Worm (Caenorhabditis elegans): ENCODE measurements around the gene srt-6.

srt-6 gene

DNA sequence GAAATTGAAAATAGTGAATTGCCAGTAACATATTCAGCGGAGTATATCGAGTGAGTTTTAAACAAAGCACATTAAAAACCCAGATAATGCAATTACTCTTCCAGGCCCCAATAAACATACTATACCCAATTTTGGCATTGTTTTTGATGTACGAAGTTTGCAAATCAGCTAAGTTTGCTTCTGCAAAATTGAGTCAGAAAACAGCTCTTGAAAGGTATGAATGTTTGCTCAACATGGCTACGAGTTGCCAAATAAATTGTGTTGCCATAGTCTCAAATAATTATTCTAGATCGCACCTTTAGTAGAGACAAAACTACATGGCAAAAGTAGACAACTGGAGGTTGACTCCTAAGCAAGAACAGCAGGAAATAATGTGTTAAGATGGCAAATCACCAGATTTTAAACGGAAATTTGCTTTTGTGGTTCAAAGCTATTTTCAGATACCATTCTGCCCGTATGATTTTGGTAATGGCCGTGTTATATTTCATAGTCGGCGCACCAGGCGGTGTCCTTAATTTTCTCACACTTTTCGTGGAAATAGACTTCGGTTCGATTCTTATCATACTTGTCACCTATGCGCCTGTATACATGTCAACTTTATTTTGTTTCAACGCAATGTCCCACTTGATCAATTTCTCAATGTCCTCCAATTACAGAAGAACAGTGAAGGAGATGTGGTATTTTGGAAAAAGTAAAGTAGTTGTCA is 24.0 kb upstream of the srt-6 start:
- no peak for TF ChIP-seq nhr-25 (tag; optimal IDR thresholded peaks at IDR 0.05)
- no peak for TF ChIP-seq aly-2 (tag; optimal IDR thresholded peaks at IDR 0.05)
- TF ChIP-seq nhr-6 (tag; optimal IDR thresholded peaks at IDR 0.05): no peak
- TF ChIP-seq F13H6.1 (tag; optimal IDR thresholded peaks at IDR 0.05): no peak
- TF ChIP-seq elt-1 (tag; optimal IDR thresholded peaks at IDR 0.05): no peak
- no peak for TF ChIP-seq dmd-4 (tag; optimal IDR thresholded peaks at IDR 0.05)
- peak; percentile 82 for TF ChIP-seq ama-1 (optimal IDR thresholded peaks at IDR 0.05)
- no peak for TF ChIP-seq elt-3 (tag; optimal IDR thresholded peaks at IDR 0.05)
- no peak for TF ChIP-seq ceh-16 (tag; optimal IDR thresholded peaks at IDR 0.05)
- no peak for TF ChIP-seq nhr-237 (tag; optimal IDR thresholded peaks at IDR 0.05)
- no peak for TF ChIP-seq ztf-11 (tag; optimal IDR thresholded peaks at IDR 0.05)
- no peak for TF ChIP-seq sem-4 (tag; optimal IDR thresholded peaks at IDR 0.05)
- no peak for TF ChIP-seq lsy-2 (tag; optimal IDR thresholded peaks at IDR 0.05)
- no peak for TF ChIP-seq skn-1 (tag; optimal IDR thresholded peaks at IDR 0.05)
- no peak for TF ChIP-seq sma-9 (GFP tag; optimal IDR thresholded peaks at IDR 0.05)
- TF ChIP-seq sma-9 (tag; optimal IDR thresholded peaks at IDR 0.05): no peak
- TF ChIP-seq sma-3 (GFP tag; optimal IDR thresholded peaks at IDR 0.05): no peak
- TF ChIP-seq ztf-4 (tag; optimal IDR thresholded peaks at IDR 0.05): peak; percentile 45
- no peak for TF ChIP-seq ztf-1 (GFP tag; conservative IDR thresholded peaks at IDR 0.05)
- TF ChIP-seq mab-5 (tag; optimal IDR thresholded peaks at IDR 0.05): no peak
- TF ChIP-seq lin-39 (tag; optimal IDR thresholded peaks at IDR 0.05): no peak
- TF ChIP-seq egl-27 (tag; optimal IDR thresholded peaks at IDR 0.05): no peak
- TF ChIP-seq unc-39 (tag; optimal IDR thresholded peaks at IDR 0.05): no peak
- no peak for TF ChIP-seq alr-1 (tag; optimal IDR thresholded peaks at IDR 0.05)
- no peak for TF ChIP-seq mdl-1 (tag; optimal IDR thresholded peaks at IDR 0.05)
- no peak for TF ChIP-seq R02D3.7 (tag; optimal IDR thresholded peaks at IDR 0.05)
- peak; percentile 10 for TF ChIP-seq nhr-129 (tag; optimal IDR thresholded peaks at IDR 0.05)
- TF ChIP-seq nhr-21 (tag; optimal IDR thresholded peaks at IDR 0.05): peak; percentile 33
- TF ChIP-seq nhr-77 (tag; optimal IDR thresholded peaks at IDR 0.05): no peak
- no peak for TF ChIP-seq gmeb-1 (tag; optimal IDR thresholded peaks at IDR 0.05)
- no peak for TF ChIP-seq nhr-12 (tag; optimal IDR thresholded peaks at IDR 0.05)
- no peak for TF ChIP-seq lin-13 (GFP tag; optimal IDR thresholded peaks at IDR 0.05)
- TF ChIP-seq ceh-82 (tag; optimal IDR thresholded peaks at IDR 0.05): no peak
- TF ChIP-seq blmp-1 (tag; optimal IDR thresholded peaks at IDR 0.05; ENCODE audit: insufficient read depth): no peak
- no peak for TF ChIP-seq peb-1 (tag; optimal IDR thresholded peaks at IDR 0.05)
- TF ChIP-seq nhr-23 (tag; optimal IDR thresholded peaks at IDR 0.05): no peak

DNA sequence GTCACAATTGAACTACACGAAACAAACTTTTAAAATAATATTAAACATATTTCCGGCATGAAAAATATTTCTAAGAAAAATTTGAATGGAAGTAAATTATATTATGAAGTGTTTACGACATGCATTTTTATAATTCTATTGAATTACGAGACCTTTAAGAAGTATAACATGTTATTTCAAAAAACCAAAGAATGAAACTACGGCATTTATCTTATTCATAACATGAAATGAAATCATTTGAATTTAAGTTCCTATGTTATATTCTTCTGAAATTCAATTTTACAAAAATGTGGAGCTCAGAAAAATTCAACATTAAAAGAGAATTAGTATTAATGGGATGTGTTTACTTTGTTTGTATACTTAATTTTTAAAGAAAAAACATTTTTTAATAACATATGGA is 22.4 kb upstream of the srt-6 start, which contains the start of gene srw-71:
Gene srw-71, minus strand, starts transcription at position 101 of the 400 bp plus-strand sequence.
- no peak for TF ChIP-seq ama-1 (optimal IDR thresholded peaks at IDR 0.05)
- TF ChIP-seq mab-5 (tag; optimal IDR thresholded peaks at IDR 0.05): no peak

DNA sequence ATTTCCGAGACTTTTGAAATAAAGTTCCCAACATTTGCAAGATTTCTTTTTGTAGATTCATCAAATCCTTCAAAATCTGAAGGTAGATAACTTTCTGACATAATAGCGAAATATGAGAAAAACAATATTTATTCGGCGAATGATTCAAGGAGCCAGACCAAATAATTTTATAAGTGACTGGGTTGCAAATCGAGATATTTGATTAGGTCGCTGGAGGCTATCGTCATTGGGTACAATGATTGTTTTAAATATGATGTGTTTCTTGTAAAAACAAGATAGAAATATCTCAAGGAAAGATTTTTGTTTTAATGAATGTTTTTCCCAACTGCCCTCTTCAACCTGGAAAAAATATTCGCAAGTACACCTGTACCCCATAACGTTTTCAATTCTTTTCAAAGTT is 20.3 kb upstream of the srt-6 start, which contains the start of gene srw-69:
Gene srw-69, minus strand, starts transcription at position 101 of the 400 bp plus-strand sequence.
- TF ChIP-seq blmp-1 (tag; optimal IDR thresholded peaks at IDR 0.05; ENCODE audit: insufficient read depth) (no peak), lsy-2 (tag; optimal IDR thresholded peaks at IDR 0.05) (no peak), nhr-10 (tag; optimal IDR thresholded peaks at IDR 0.05) (no peak), nhr-129 (tag; optimal IDR thresholded peaks at IDR 0.05) (no peak), nhr-237 (tag; optimal IDR thresholded peaks at IDR 0.05) (no peak), sem-4 (tag; optimal IDR thresholded peaks at IDR 0.05) (no peak), unc-55 (GFP tag; optimal IDR thresholded peaks at IDR 0.05) (no peak), gmeb-1 (tag; optimal IDR thresholded peaks at IDR 0.05) (no peak), nhr-6 (tag; optimal IDR thresholded peaks at IDR 0.05) (no peak), lin-39 (tag; optimal IDR thresholded peaks at IDR 0.05) (no peak), unc-62 (GFP tag; optimal IDR thresholded peaks at IDR 0.05) (no peak), mdl-1 (tag; optimal IDR thresholded peaks at IDR 0.05) (no peak), unc-39 (tag; optimal IDR thresholded peaks at IDR 0.05) (no peak), nhr-21 (tag; optimal IDR thresholded peaks at IDR 0.05) (no peak), crh-2 (tag; optimal IDR thresholded peaks at IDR 0.05) (no peak), nhr-12 (tag; optimal IDR thresholded peaks at IDR 0.05) (no peak), nhr-25 (tag; optimal IDR thresholded peaks at IDR 0.05) (no peak)

All from whole organism, L2 larva.